Fruit fly (Drosophila melanogaster): ENCODE data around the gene Lip4.

Lip4 gene

DNA sequence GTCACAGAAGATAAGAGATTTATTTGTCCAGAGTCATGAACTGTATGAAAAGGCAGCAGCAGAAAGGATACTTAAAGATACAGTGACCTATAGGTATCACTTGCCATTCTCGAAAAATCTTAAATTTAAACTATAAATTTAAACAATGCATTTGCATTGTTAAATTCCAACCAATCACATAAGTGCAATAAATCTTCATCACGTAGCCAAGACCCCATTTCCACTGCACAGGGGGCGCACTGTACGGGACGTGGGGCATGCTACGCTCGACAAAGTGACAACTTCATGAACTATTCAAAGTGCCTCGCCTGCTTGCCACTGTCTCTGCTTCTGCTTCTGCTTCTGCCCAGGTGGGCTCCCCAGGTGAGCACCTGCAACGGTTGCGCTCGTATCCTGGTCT is 27.9 kb downstream of the Lip4 start (continued):
- TF ChIP-seq CG6689 (GFP tag; IDR thresholded peaks at IDR 0.05) (peak; percentile 38; the same call in 1 of the 2 replicates), CG1603 (tag; optimal IDR thresholded peaks at IDR 0.05) (peak; percentile 1), Xrp1 (GFP tag; IDR thresholded peaks at IDR 0.05) (peak; percentile 16; the same call in 1 of the 2 replicates), row (GFP tag; IDR thresholded peaks at IDR 0.05) (peak; percentile 45; the same call in 2 of the 3 replicates), phol (tag; optimal IDR thresholded peaks at IDR 0.05) (peak; percentile 8), ranshi (GFP tag; IDR thresholded peaks at IDR 0.05) (0 out of 2 replicates have a peak, but pooled peaks have one; percentile 20), bsh (GFP tag; optimal IDR thresholded peaks at IDR 0.05) (peak in 1 of 2 experiments; percentile 31), chif (GFP tag; optimal IDR thresholded peaks at IDR 0.05) (peak in 1 of 2 experiments; percentile 25), Kr (GFP tag; optimal IDR thresholded peaks at IDR 0.05) (no peak), pan (optimal IDR thresholded peaks at IDR 0.05) (no peak), pan (GFP tag; optimal IDR thresholded peaks at IDR 0.05 in 1 of 2, IDR thresholded peaks at IDR 0.05 in 1 of 2) (peak in 1 of 2 experiments; percentile 14), ara (GFP tag; IDR thresholded peaks at IDR 0.05) (peak; percentile 47; the same call in 1 of the 2 replicates), CG11085 (GFP tag; IDR thresholded peaks at IDR 0.05) (peak; percentile 51), CG31365 (tag; optimal IDR thresholded peaks at IDR 0.05) (no peak), Oaz (GFP tag; IDR thresholded peaks at IDR 0.05) (0 out of 2 replicates have a peak, but pooled peaks have one; percentile 13), CG11504 (tag; optimal IDR thresholded peaks at IDR 0.05) (peak; percentile 21), dysf (GFP tag; IDR thresholded peaks at IDR 0.05) (peak; percentile 32; the same call in 1 of the 3 replicates), prd (optimal IDR thresholded peaks at IDR 0.05) (no peak), prd (GFP tag; IDR thresholded peaks at IDR 0.05) (peak; percentile 29; the same call in 1 of the 3 replicates), ci (GFP tag; IDR thresholded peaks at IDR 0.05) (0 out of 3 replicates have a peak, but pooled peaks have one; percentile 61), gem (tag; optimal IDR thresholded peaks at IDR 0.05) (peak; percentile 23), tgo (GFP tag; IDR thresholded peaks at IDR 0.05) (peak; percentile 19; the same call in 1 of the 3 replicates), Fer2 (tag; optimal IDR thresholded peaks at IDR 0.05) (no peak)

DNA sequence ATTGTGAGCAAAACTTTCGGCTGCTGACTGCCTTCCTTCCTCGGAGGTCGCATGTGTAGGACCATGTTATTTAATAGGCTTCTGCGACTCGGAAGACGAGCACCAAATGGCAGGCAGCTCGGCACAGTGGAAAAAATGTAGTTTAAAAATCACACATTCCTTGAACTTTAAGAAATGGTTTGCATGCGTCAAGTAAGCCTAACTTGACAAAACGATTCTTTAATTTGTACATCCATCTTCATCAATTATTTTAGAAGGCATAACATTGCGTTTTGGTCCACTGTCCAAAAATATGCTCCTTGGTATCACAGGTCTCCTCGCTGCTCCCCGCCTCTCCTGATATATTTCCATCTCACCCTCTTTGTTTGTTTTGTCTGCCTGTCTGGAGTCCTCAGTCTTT is 38.3 kb downstream of the Lip4 start:
- peak; percentile 78 for TF ChIP-seq CG2120 (GFP tag; optimal IDR thresholded peaks at IDR 0.05)
- no peak for TF ChIP-seq NC2α (GFP tag; optimal IDR thresholded peaks at IDR 0.05)
- TF ChIP-seq CG14860 (GFP tag; IDR thresholded peaks at IDR 0.05; ENCODE audit: partially characterized antibody), result no peak
- TF ChIP-seq CG30020 (tag; optimal IDR thresholded peaks at IDR 0.05), result no peak
- no peak for TF ChIP-seq mld (GFP tag; IDR thresholded peaks at IDR 0.05; ENCODE audit: partially characterized antibody)
- no peak for TF ChIP-seq Atf-2 (GFP tag; optimal IDR thresholded peaks at IDR 0.05)
- peak; percentile 17 for TF ChIP-seq Sox102F (GFP tag; optimal IDR thresholded peaks at IDR 0.05)
- TF ChIP-seq fd96Cb (tag; optimal IDR thresholded peaks at IDR 0.05), result peak; percentile 10
- no peak for TF ChIP-seq gce (GFP tag; IDR thresholded peaks at IDR 0.05)
- TF ChIP-seq CG9437 (GFP tag; optimal IDR thresholded peaks at IDR 0.05), result no peak
- no peak for TF ChIP-seq TFAM (GFP tag; optimal IDR thresholded peaks at IDR 0.05)
- TF ChIP-seq CG18764 (GFP tag; optimal IDR thresholded peaks at IDR 0.05), result no peak
- peak; percentile 6 for TF ChIP-seq CHES-1-like (GFP tag; optimal IDR thresholded peaks at IDR 0.05)
- peak; percentile 63 for TF ChIP-seq mam (GFP tag; optimal IDR thresholded peaks at IDR 0.05)
- peak; percentile 55; the same call in 1 of the 2 replicates for TF ChIP-seq CG9215 (GFP tag; IDR thresholded peaks at IDR 0.05)
- peak; percentile 52 for TF ChIP-seq HHEX (GFP tag; optimal IDR thresholded peaks at IDR 0.05)
- TF ChIP-seq CG4328 (GFP tag; optimal IDR thresholded peaks at IDR 0.05), result no peak
- no peak for TF ChIP-seq CG9797 (GFP tag; optimal IDR thresholded peaks at IDR 0.05)
- no peak for TF ChIP-seq CG15696 (tag; optimal IDR thresholded peaks at IDR 0.05)
- TF ChIP-seq CG11723 (GFP tag; optimal IDR thresholded peaks at IDR 0.05), result no peak
- no peak for TF ChIP-seq gt (GFP tag; IDR thresholded peaks at IDR 0.05)
- TF ChIP-seq CG33213 (GFP tag; optimal IDR thresholded peaks at IDR 0.05), result no peak
- TF ChIP-seq jumu (GFP tag; optimal IDR thresholded peaks at IDR 0.05), result peak; percentile 5
- TF ChIP-seq CG17328 (GFP tag; IDR thresholded peaks at IDR 0.05), result 0 out of 2 replicates have a peak, but pooled peaks have one; percentile 35
- peak; percentile 84 for TF ChIP-seq Fer1 (GFP tag; optimal IDR thresholded peaks at IDR 0.05)
- peak; percentile 55 for TF ChIP-seq lmd (GFP tag; IDR thresholded peaks at IDR 0.05)
- TF ChIP-seq Pdp1 (GFP tag; optimal IDR thresholded peaks at IDR 0.05), result no peak
- peak; percentile 70 for TF ChIP-seq ranshi (GFP tag; IDR thresholded peaks at IDR 0.05)
- no peak for TF ChIP-seq CG3995 (GFP tag; optimal IDR thresholded peaks at IDR 0.05)
